Worm (Caenorhabditis elegans) whole organism, L4 larva: ENCODE measurements around the gene his-71.
A peak's percentile ranks its signal among the peaks of the same experiment; 100 is the strongest.

Source experiments
- F10B5.3 ChIP-seq: sonication (generic microtip); optimal IDR thresholded peaks from 2 replicates; lab custom pipeline; 2016; ENCODE audit warnings: mild to moderate bottlenecking, missing genetic modification characterization, missing compliant biosample characterization
- F26F4.8 ChIP-seq: fragments of 200-800 bp; sonication (Bioruptor generic); conservative IDR thresholded peaks from 2 replicates; pipeline ENCODE4 v1.3.6; 2022; ENCODE audit warnings: missing genetic modification characterization, missing compliant biosample characterization
- R02D3.7 ChIP-seq: fragments of 150-350 bp; sonication (generic microtip); optimal IDR thresholded peaks from 3 replicates; lab custom pipeline; 2014; ENCODE audit warnings: missing biosample characterization, missing genetic modification characterization
- T26A8.4 ChIP-seq: fragments of 200-800 bp; sonication (Bioruptor generic); IDR thresholded peaks from 2 replicates; pipeline ENCODE4 v1.3.6; 2022; ENCODE audit warnings: missing genetic modification characterization, missing compliant biosample characterization
- ZK337.2 ChIP-seq: fragments of 200-800 bp; sonication (Bioruptor generic); IDR thresholded peaks from 2 replicates; pipeline ENCODE4 v1.3.6; 2022; ENCODE audit warnings: missing genetic modification reagents, missing genetic modification characterization, missing compliant biosample characterization
- aha-1 ChIP-seq: fragments of 150-350 bp; peaks from one replicate; lab custom pipeline; 2014; ENCODE audit warnings: missing biosample characterization, missing genetic modification characterization
- arid-1 ChIP-seq: fragments of 200-800 bp; sonication (Bioruptor generic); conservative IDR thresholded peaks from 2 replicates; pipeline ENCODE4 v1.3.6; 2022; ENCODE audit warnings: missing genetic modification reagents, missing genetic modification characterization, missing compliant biosample characterization
- ceh-44 ChIP-seq: fragments of 200-800 bp; sonication (Bioruptor generic); IDR thresholded peaks from 2 replicates; pipeline ENCODE4 v1.3.6; 2022; ENCODE audit warnings: missing genetic modification reagents, missing genetic modification characterization, missing compliant biosample characterization
- ceh-82 ChIP-seq: sonication (generic microtip); optimal IDR thresholded peaks from 2 replicates; lab custom pipeline; 2017; ENCODE audit warnings: missing biosample characterization, missing genetic modification characterization
- ces-1 ChIP-seq: fragments of 150-350 bp; sonication (generic microtip); optimal IDR thresholded peaks from 4 replicates; lab custom pipeline; 2014; ENCODE audit warnings: missing biosample characterization, missing genetic modification reagents, missing genetic modification characterization
- daf-16 ChIP-seq, 3 experiments: sonication (generic microtip); optimal IDR thresholded peaks; 2 replicates each; lab custom pipeline; 2016 to 2017; ENCODE audit warnings: missing genetic modification characterization in 3 of 3, missing genetic modification reagents in 3 of 3, mild to moderate bottlenecking in 2 of 3, missing compliant biosample characterization in 2 of 3, missing biosample characterization in 1 of 3, moderate library complexity in 1 of 3
- dmd-6 ChIP-seq: fragments of 200-800 bp; sonication (Bioruptor generic); IDR thresholded peaks from 2 replicates; pipeline ENCODE4 v1.3.6; 2022; ENCODE audit warnings: missing genetic modification reagents, missing genetic modification characterization, missing compliant biosample characterization
- dpl-1 ChIP-seq: fragments of 150-350 bp; optimal IDR thresholded peaks from 2 replicates; lab custom pipeline; 2014; ENCODE audit warnings: missing biosample characterization, missing genetic modification reagents, missing genetic modification characterization
- duxl-1 ChIP-seq: sonication (generic microtip); optimal IDR thresholded peaks from 2 replicates; lab custom pipeline; 2016; ENCODE audit warnings: mild to moderate bottlenecking, missing genetic modification characterization, moderate library complexity, missing compliant biosample characterization; ENCODE audit not compliant: poor library complexity
- dve-1 ChIP-seq: sonication (generic microtip); optimal IDR thresholded peaks from 2 replicates; lab custom pipeline; 2017; ENCODE audit warnings: antibody characterized with exemption, mild to moderate bottlenecking, missing genetic modification characterization, missing compliant biosample characterization; ENCODE audit not compliant: insufficient read depth
- egl-43 ChIP-seq: fragments of 200-800 bp; sonication (Bioruptor generic); IDR thresholded peaks from 2 replicates; pipeline ENCODE4 v1.3.6; 2022; ENCODE audit warnings: missing genetic modification reagents, missing genetic modification characterization, missing compliant biosample characterization
- fkh-10 ChIP-seq: fragments of 150-350 bp; optimal IDR thresholded peaks from 2 replicates; lab custom pipeline; 2014; ENCODE audit warnings: missing biosample characterization, missing genetic modification reagents, missing genetic modification characterization
- hif-1 ChIP-seq, 2 experiments: sonication (generic microtip); optimal IDR thresholded peaks; 2 replicates each; lab custom pipeline; 2016 to 2017; ENCODE audit warnings: missing compliant biosample characterization in 2 of 2, missing genetic modification characterization in 2 of 2, missing genetic modification reagents in 2 of 2, missing genotype in 2 of 2, mild to moderate bottlenecking in 1 of 2
- hlh-11 ChIP-seq: fragments of 200-800 bp; sonication (Bioruptor generic); optimal IDR thresholded peaks from 2 replicates; lab custom pipeline; 2018; ENCODE audit warnings: mild to moderate bottlenecking, missing genetic modification characterization, missing compliant biosample characterization
- hlh-30 ChIP-seq: sonication (generic microtip); optimal IDR thresholded peaks from 2 replicates; lab custom pipeline; 2017; ENCODE audit warnings: antibody characterized with exemption, mild to moderate bottlenecking, missing genetic modification characterization, missing compliant biosample characterization; ENCODE audit not compliant: insufficient read depth
- jun-1 ChIP-seq: fragments of 150-350 bp; optimal IDR thresholded peaks from 2 replicates; lab custom pipeline; 2014; ENCODE audit warnings: missing biosample characterization, missing genetic modification reagents, missing genetic modification characterization
- lin-1 ChIP-seq: fragments of 200-800 bp; sonication (Bioruptor generic); IDR thresholded peaks from 2 replicates; pipeline ENCODE4 v1.3.6; 2022; ENCODE audit warnings: missing genetic modification reagents, missing genetic modification characterization, missing compliant biosample characterization
- lin-38 ChIP-seq: fragments of 200-800 bp; sonication (Bioruptor generic); IDR thresholded peaks from 2 replicates; pipeline ENCODE4 v1.3.6; 2022; ENCODE audit warnings: missing genetic modification reagents, missing genetic modification characterization, missing compliant biosample characterization
- lir-3 ChIP-seq: sonication (generic microtip); optimal IDR thresholded peaks from 2 replicates; lab custom pipeline; 2016; ENCODE audit warnings: mild to moderate bottlenecking, missing genetic modification characterization, missing compliant biosample characterization
- lsy-2 ChIP-seq, 2 experiments: fragments of 150-350 bp in 1 of 2; sonication (generic microtip) in 1 of 2; optimal IDR thresholded peaks; 2 replicates each; lab custom pipeline; 2014 to 2017; ENCODE audit warnings: missing biosample characterization in 2 of 2, missing genetic modification characterization in 2 of 2
- mdl-1 ChIP-seq, 2 experiments: fragments of 150-350 bp in 1 of 2; sonication (generic microtip) in 1 of 2; optimal IDR thresholded peaks; 2 replicates each; lab custom pipeline; 2014 to 2017; ENCODE audit warnings: missing biosample characterization in 2 of 2, missing genetic modification characterization in 2 of 2
- mdt-29 ChIP-seq: fragments of 200-800 bp; sonication (Bioruptor generic); IDR thresholded peaks from 2 replicates; pipeline ENCODE4 v1.3.6; 2022; ENCODE audit warnings: missing genetic modification reagents, missing genetic modification characterization, missing compliant biosample characterization
- mep-1 ChIP-seq: fragments of 150-350 bp; sonication (generic microtip); optimal IDR thresholded peaks from 3 replicates; lab custom pipeline; 2014; ENCODE audit warnings: missing biosample characterization, missing genetic modification characterization
- mes-2 ChIP-seq: sonication (generic microtip); optimal IDR thresholded peaks from 2 replicates; lab custom pipeline; 2016; ENCODE audit warnings: missing genotype, mild to moderate bottlenecking, missing genetic modification characterization, missing compliant biosample characterization; ENCODE audit not compliant: poor library complexity, severe bottlenecking
- mxl-3 ChIP-seq: fragments of 200-800 bp; sonication (Bioruptor generic); optimal IDR thresholded peaks from 2 replicates; lab custom pipeline; 2018; ENCODE audit warnings: mild to moderate bottlenecking, missing genetic modification characterization, missing compliant biosample characterization
- nhr-102 ChIP-seq: sonication (generic microtip); optimal IDR thresholded peaks from 2 replicates; lab custom pipeline; 2016; ENCODE audit warnings: mild to moderate bottlenecking, missing genetic modification characterization, moderate library complexity, missing compliant biosample characterization
- nhr-28 ChIP-seq: fragments of 150-350 bp; optimal IDR thresholded peaks from 2 replicates; lab custom pipeline; 2014; ENCODE audit warnings: missing biosample characterization, missing genetic modification characterization
- nhr-48 ChIP-seq: sonication (generic microtip); optimal IDR thresholded peaks from 2 replicates; lab custom pipeline; 2016; ENCODE audit warnings: mild to moderate bottlenecking, missing genetic modification characterization, missing compliant biosample characterization
- nhr-77 ChIP-seq: fragments of 150-350 bp; optimal IDR thresholded peaks from 2 replicates; lab custom pipeline; 2014; ENCODE audit warnings: missing biosample characterization, missing genetic modification characterization
- pha-4 ChIP-seq, 2 experiments: fragments of 150-350 bp in 1 of 2; fragments of 200-800 bp in 1 of 2; sonication (Bioruptor generic) in 1 of 2; IDR thresholded peaks in 1 of 2; optimal IDR thresholded peaks in 1 of 2; 2 replicates each; pipeline versions ENCODE4 v1.3.6 to Lab custom; 2014 to 2022; ENCODE audit warnings: missing genetic modification characterization in 2 of 2, missing genetic modification reagents in 2 of 2, missing biosample characterization in 1 of 2, missing compliant biosample characterization in 1 of 2
- php-3 ChIP-seq: fragments of 200-800 bp; sonication (Bioruptor generic); IDR thresholded peaks from 2 replicates; pipeline ENCODE4 v1.3.6; 2022; ENCODE audit warnings: missing genetic modification reagents, missing genetic modification characterization, missing compliant biosample characterization
- pqm-1 ChIP-seq: sonication (generic microtip); optimal IDR thresholded peaks from 2 replicates; lab custom pipeline; 2017; ENCODE audit warnings: missing biosample characterization, missing genetic modification characterization
- rbr-2 ChIP-seq: sonication (generic microtip); optimal IDR thresholded peaks from 2 replicates; lab custom pipeline; 2016; ENCODE audit warnings: missing genotype, missing genetic modification characterization, missing compliant biosample characterization
- saeg-2 ChIP-seq: fragments of 200-800 bp; sonication (Bioruptor generic); IDR thresholded peaks from 2 replicates; pipeline ENCODE4 v1.3.6; 2022; ENCODE audit warnings: missing genetic modification reagents, missing genetic modification characterization, missing compliant biosample characterization
- snpc-1.2 ChIP-seq: fragments of 200-800 bp; sonication (Bioruptor generic); IDR thresholded peaks from 2 replicates; pipeline ENCODE4 v1.3.6; 2022; ENCODE audit warnings: missing genetic modification reagents, missing genetic modification characterization, missing compliant biosample characterization
- tra-1 ChIP-seq: fragments of 200-800 bp; sonication (Bioruptor generic); IDR thresholded peaks from 2 replicates; pipeline ENCODE4 v1.3.6; 2022; ENCODE audit warnings: missing genetic modification reagents, missing genetic modification characterization, missing compliant biosample characterization
- unc-62 ChIP-seq, 3 experiments: fragments of 150-350 bp in 1 of 3; sonication (generic microtip); optimal IDR thresholded peaks in 2 of 3; peaks in 1 of 3; 1 replicate in 1 of 3; 2 replicates in 2 of 3; lab custom pipeline; 2014 to 2017; ENCODE audit warnings: missing biosample characterization in 3 of 3, missing genetic modification characterization in 3 of 3, missing genetic modification reagents in 3 of 3, missing genotype in 1 of 3
- zfp-3 ChIP-seq: fragments of 200-800 bp; sonication (Bioruptor generic); conservative IDR thresholded peaks from 2 replicates; pipeline ENCODE4 v1.3.6; 2022; ENCODE audit warnings: missing genetic modification reagents, missing genetic modification characterization, missing compliant biosample characterization
- zip-11 ChIP-seq: fragments of 200-800 bp; sonication (Bioruptor generic); IDR thresholded peaks from 2 replicates; pipeline ENCODE4 v1.3.6; 2022; ENCODE audit warnings: missing genetic modification characterization, missing compliant biosample characterization
- ztf-7 ChIP-seq: fragments of 150-350 bp; optimal IDR thresholded peaks from 2 replicates; lab custom pipeline; 2014; ENCODE audit warnings: missing biosample characterization, missing genetic modification characterization

Gene his-71

ce11 chrX:8022728-8023127 lies 40.9 kb upstream of the his-71 start:
- TF ChIP-seq hlh-11 (tag; lab: Kevin White, UChicago) (peak; percentile 86), jun-1 (no peak), mdl-1 (tag; optimal IDR thresholded peaks at IDR 0.05; lab: Kevin White, UChicago) (peak in 1 of 2 experiments; percentile 75), nhr-28 (tag; lab: Kevin White, UChicago) (peak; percentile 56), ceh-82 (tag; lab: Kevin White, UChicago) (no peak), ces-1 (GFP tag; lab: Kevin White, UChicago) (no peak), rbr-2 (tag; lab: Kevin White, UChicago) (no peak), T26A8.4 (GFP tag; lab: Robert Waterston, UW) (0 out of 2 replicates have a peak, but pooled peaks have one; percentile 20), tra-1 (GFP tag; lab: Robert Waterston, UW) (no peak), pha-4 (GFP tag; IDR thresholded peaks at IDR 0.05; lab: Robert Waterston, UW) (no peak), pha-4 (tag; optimal IDR thresholded peaks at IDR 0.05; lab: Kevin White, UChicago) (no peak), pqm-1 (tag; lab: Kevin White, UChicago) (peak; percentile 63), F26F4.8 (GFP tag; lab: Robert Waterston, UW) (no peak), saeg-2 (GFP tag; lab: Robert Waterston, UW) (0 out of 2 replicates have a peak, but pooled peaks have one; percentile 38), zfp-3 (0 out of 2 replicates have a peak, but pooled peaks have one; percentile 23), nhr-77 (peak; percentile 74), egl-43 (GFP tag; lab: Robert Waterston, UW) (0 out of 2 replicates have a peak, but pooled peaks have one; percentile 31), daf-16 (GFP tag; optimal IDR thresholded peaks at IDR 0.05; lab: Kevin White, UChicago) (no peak), daf-16 (tag; optimal IDR thresholded peaks at IDR 0.05; lab: Kevin White, UChicago) (peak; percentile 98), mxl-3 (GFP tag; lab: Kevin White, UChicago) (peak; percentile 48), dmd-6 (GFP tag; lab: Robert Waterston, UW) (peak; percentile 79), php-3 (GFP tag; lab: Robert Waterston, UW) (0 out of 2 replicates have a peak, but pooled peaks have one; percentile 38), mes-2 (tag; lab: Kevin White, UChicago) (peak; percentile 47), duxl-1 (peak; percentile 18), ztf-7 (tag; lab: Kevin White, UChicago) (no peak), lin-38 (GFP tag; lab: Robert Waterston, UW) (no peak), ceh-44 (no peak), nhr-102 (tag; lab: Kevin White, UChicago) (peak; percentile 10), mdt-29 (GFP tag; lab: Robert Waterston, UW) (0 out of 2 replicates have a peak, but pooled peaks have one; percentile 37), hlh-30 (peak; percentile 52), lin-1 (GFP tag; lab: Robert Waterston, UW) (peak; percentile 44; the same call in 1 of the 2 replicates), dve-1 (tag; lab: Kevin White, UChicago) (peak; percentile 82), hif-1 (tag; optimal IDR thresholded peaks at IDR 0.05; lab: Kevin White, UChicago) (peak in 1 of 2 experiments; percentile 45)

ce11 chrX:8021609-8022008 lies 39.7 kb upstream of the his-71 start:
- TF ChIP-seq mdt-29 (GFP tag; lab: Robert Waterston, UW) (peak; percentile 52; the same call in 1 of the 2 replicates), lsy-2 (tag; optimal IDR thresholded peaks at IDR 0.05; lab: Kevin White, UChicago) (peak; percentile 62 to 89), dpl-1 (GFP tag; lab: Kevin White, UChicago) (peak; percentile 25), fkh-10 (GFP tag; lab: Kevin White, UChicago) (peak; percentile 84), mep-1 (tag; lab: Kevin White, UChicago) (peak; percentile 88), pha-4 (GFP tag; IDR thresholded peaks at IDR 0.05; lab: Robert Waterston, UW) (peak; percentile 33; the same call in 1 of the 2 replicates), pha-4 (tag; optimal IDR thresholded peaks at IDR 0.05; lab: Kevin White, UChicago) (no peak), ZK337.2 (GFP tag; lab: Robert Waterston, UW) (0 out of 2 replicates have a peak, but pooled peaks have one; percentile 28), F10B5.3 (tag; lab: Kevin White, UChicago) (no peak), aha-1 (peak; percentile 98), hlh-30 (peak; percentile 98), arid-1 (GFP tag; lab: Robert Waterston, UW) (no peak; the same call in 1 of the 2 replicates), R02D3.7 (tag; lab: Kevin White, UChicago) (no peak), hif-1 (tag; optimal IDR thresholded peaks at IDR 0.05; lab: Kevin White, UChicago) (peak; percentile 17 to 88), zip-11 (GFP tag; lab: Robert Waterston, UW) (no peak), daf-16 (GFP tag; optimal IDR thresholded peaks at IDR 0.05; lab: Kevin White, UChicago) (peak in 1 of 2 experiments; percentile 89), daf-16 (tag; optimal IDR thresholded peaks at IDR 0.05; lab: Kevin White, UChicago) (no peak), duxl-1 (no peak), nhr-48 (tag; lab: Kevin White, UChicago) (peak; percentile 53), lir-3 (tag; lab: Kevin White, UChicago) (no peak), mdl-1 (tag; optimal IDR thresholded peaks at IDR 0.05; lab: Kevin White, UChicago) (peak; percentile 76 to 87), unc-62 (GFP tag; optimal IDR thresholded peaks at IDR 0.05 in 1 of 2; lab: Kevin White, UChicago) (peak in 1 of 2 experiments; percentile 89), unc-62 (tag; optimal IDR thresholded peaks at IDR 0.05; lab: Kevin White, UChicago) (no peak), snpc-1.2 (GFP tag; lab: Robert Waterston, UW) (peak; percentile 46; the same call in 1 of the 2 replicates)
